Worm (Caenorhabditis elegans) whole organism, young adult: ENCODE measurements around the gene dhhc-14.

ENCODE experiments used
- B0019.2 ChIP-seq: fragments of 200-800 bp; sonication (Bioruptor generic); conservative IDR thresholded peaks from 2 replicates; pipeline ENCODE4 v1.3.6; 2022; ENCODE audit warnings: missing genetic modification reagents, missing genetic modification characterization, missing compliant biosample characterization
- die-1 ChIP-seq: sonication (generic microtip); optimal IDR thresholded peaks from 2 replicates; lab custom pipeline; 2016; ENCODE audit warnings: missing genotype, mild to moderate bottlenecking, missing genetic modification characterization, missing compliant biosample characterization

DNA sequence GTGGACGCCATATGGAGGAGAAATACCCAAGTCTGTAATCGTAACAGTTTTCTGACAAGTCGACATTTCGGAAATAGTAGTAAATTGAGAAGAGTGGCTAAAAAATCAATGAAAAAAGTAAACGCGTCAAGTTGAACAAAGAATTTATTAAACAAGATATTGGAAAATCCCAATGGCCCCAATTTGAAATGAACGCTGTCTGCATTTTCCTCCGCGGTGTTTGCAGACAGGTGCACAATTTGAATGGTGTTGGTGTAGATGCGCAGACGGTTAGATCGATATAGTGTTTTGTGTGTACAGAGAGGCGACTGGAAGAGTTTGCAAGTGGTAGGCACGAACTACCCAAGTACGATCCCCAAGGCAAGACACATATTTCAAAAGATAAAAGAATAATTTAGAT lies 52.9 kb downstream of the dhhc-14 start, which contains the start of the genes H35N09.2 and H35N09.1:
- no peak for TF ChIP-seq die-1 (tag; lab: Kevin White, UChicago)
- no peak for TF ChIP-seq B0019.2 (GFP tag; lab: Robert Waterston, UW)
